Worm (Caenorhabditis elegans) whole organism, L2 larva: ENCODE results near the gene ZK180.5.
A peak's percentile ranks its signal among the peaks of the same experiment; 100 is the strongest.

Experiments used
- C34F6.9 ChIP-seq: fragments of 150-350 bp; optimal IDR thresholded peaks from 2 replicates; lab custom pipeline; 2014; ENCODE audit warnings: missing biosample characterization, missing genetic modification characterization
- F13H6.1 ChIP-seq: sonication (generic microtip); optimal IDR thresholded peaks from 2 replicates; lab custom pipeline; 2016; ENCODE audit warnings: missing genetic modification characterization, missing compliant biosample characterization
- R02D3.7 ChIP-seq: fragments of 150-350 bp; optimal IDR thresholded peaks from 2 replicates; lab custom pipeline; 2014; ENCODE audit warnings: missing biosample characterization, missing genetic modification characterization
- Y55F3AM.14 ChIP-seq: fragments of 200-800 bp; sonication (Bioruptor generic); optimal IDR thresholded peaks from 2 replicates; lab custom pipeline; 2018; ENCODE audit warnings: mild to moderate bottlenecking, missing genetic modification characterization, missing compliant biosample characterization
- ZK546.5 ChIP-seq: sonication (generic microtip); optimal IDR thresholded peaks from 2 replicates; lab custom pipeline; 2017; ENCODE audit warnings: missing biosample characterization, missing genetic modification characterization
- ama-1 ChIP-seq: fragments of 150-350 bp; optimal IDR thresholded peaks from 2 replicates; lab custom pipeline; 2018; ENCODE audit warnings: inconsistent platforms
- blmp-1 ChIP-seq: sonication (generic microtip); optimal IDR thresholded peaks from 2 replicates; lab custom pipeline; 2017; ENCODE audit warnings: missing genetic modification characterization, mild to moderate bottlenecking, missing compliant biosample characterization, antibody characterized with exemption, moderate library complexity; ENCODE audit not compliant: insufficient read depth
- ceh-16 ChIP-seq: fragments of 150-350 bp; optimal IDR thresholded peaks from 2 replicates; lab custom pipeline; 2014; ENCODE audit warnings: missing biosample characterization, missing genetic modification characterization
- ceh-82 ChIP-seq: fragments of 150-350 bp; optimal IDR thresholded peaks from 2 replicates; lab custom pipeline; 2014; ENCODE audit warnings: missing biosample characterization, missing genetic modification characterization
- crh-2 ChIP-seq: sonication (generic microtip); optimal IDR thresholded peaks from 2 replicates; lab custom pipeline; 2017; ENCODE audit warnings: missing biosample characterization, missing genetic modification characterization
- dmd-4 ChIP-seq: sonication (generic microtip); optimal IDR thresholded peaks from 2 replicates; lab custom pipeline; 2017; ENCODE audit warnings: missing biosample characterization, missing genetic modification characterization
- egl-27 ChIP-seq: sonication (generic microtip); optimal IDR thresholded peaks from 3 replicates; lab custom pipeline; 2017; ENCODE audit warnings: missing biosample characterization, missing genetic modification reagents, missing genetic modification characterization
- elt-3 ChIP-seq: sonication (generic microtip); optimal IDR thresholded peaks from 2 replicates; lab custom pipeline; 2017; ENCODE audit warnings: missing biosample characterization, missing genetic modification characterization
- fos-1 ChIP-seq: fragments of 150-350 bp; optimal IDR thresholded peaks from 2 replicates; lab custom pipeline; 2014; ENCODE audit warnings: missing biosample characterization, missing genetic modification characterization
- gmeb-1 ChIP-seq: fragments of 150-350 bp; optimal IDR thresholded peaks from 2 replicates; lab custom pipeline; 2014; ENCODE audit warnings: missing biosample characterization, missing genetic modification characterization
- lin-39 ChIP-seq: fragments of 150-350 bp; optimal IDR thresholded peaks from 2 replicates; lab custom pipeline; 2014; ENCODE audit warnings: missing biosample characterization, missing genetic modification reagents, missing genetic modification characterization
- lsy-2 ChIP-seq, 2 experiments: fragments of 150-350 bp in 1 of 2; sonication (generic microtip) in 1 of 2; optimal IDR thresholded peaks; 2 replicates each; lab custom pipeline; 2014 to 2017; ENCODE audit warnings: missing biosample characterization in 2 of 2, missing genetic modification characterization in 2 of 2
- mab-5 ChIP-seq: fragments of 150-350 bp; optimal IDR thresholded peaks from 2 replicates; lab custom pipeline; 2014; ENCODE audit warnings: missing biosample characterization, missing genetic modification characterization
- mdl-1 ChIP-seq, 2 experiments: fragments of 150-350 bp in 1 of 2; sonication (generic microtip) in 1 of 2; optimal IDR thresholded peaks; 2 replicates each; lab custom pipeline; 2017; ENCODE audit warnings: missing biosample characterization in 2 of 2, missing genetic modification characterization in 2 of 2
- nhr-10 ChIP-seq: sonication (generic microtip); optimal IDR thresholded peaks from 2 replicates; lab custom pipeline; 2017; ENCODE audit warnings: missing biosample characterization, missing genetic modification characterization
- nhr-12 ChIP-seq: fragments of 150-350 bp; optimal IDR thresholded peaks from 2 replicates; lab custom pipeline; 2014; ENCODE audit warnings: missing biosample characterization, missing genetic modification characterization
- nhr-129 ChIP-seq: fragments of 150-350 bp; optimal IDR thresholded peaks from 2 replicates; lab custom pipeline; 2014; ENCODE audit warnings: missing biosample characterization, missing genetic modification characterization
- nhr-21 ChIP-seq: fragments of 150-350 bp; optimal IDR thresholded peaks from 2 replicates; lab custom pipeline; 2014; ENCODE audit warnings: missing biosample characterization, missing genetic modification characterization
- nhr-25 ChIP-seq: fragments of 150-350 bp; sonication (generic microtip); optimal IDR thresholded peaks from 3 replicates; lab custom pipeline; 2014; ENCODE audit warnings: missing biosample characterization, missing genetic modification characterization
- nhr-6 ChIP-seq: fragments of 150-350 bp; optimal IDR thresholded peaks from 2 replicates; lab custom pipeline; 2014; ENCODE audit warnings: missing biosample characterization, missing genetic modification characterization
- skn-1 ChIP-seq: sonication (generic microtip); optimal IDR thresholded peaks from 2 replicates; lab custom pipeline; 2017; ENCODE audit warnings: missing biosample characterization, missing genetic modification characterization
- sma-3 ChIP-seq: sonication (generic microtip); optimal IDR thresholded peaks from 2 replicates; lab custom pipeline; 2016; ENCODE audit warnings: missing genetic modification reagents, missing genetic modification characterization, missing compliant biosample characterization
- sma-9 ChIP-seq, 2 experiments: fragments of 150-350 bp in 1 of 2; sonication (generic microtip) in 1 of 2; optimal IDR thresholded peaks; 2 replicates each; lab custom pipeline; 2014 to 2016; ENCODE audit warnings: missing genetic modification characterization in 2 of 2, mild to moderate bottlenecking in 1 of 2, missing biosample characterization in 1 of 2, missing compliant biosample characterization in 1 of 2, missing genetic modification reagents in 1 of 2, moderate library complexity in 1 of 2
- snpc-4 ChIP-seq: fragments of 150-350 bp; optimal IDR thresholded peaks from 2 replicates; lab custom pipeline; 2014; ENCODE audit warnings: missing biosample characterization, missing genetic modification characterization
- unc-39 ChIP-seq: fragments of 150-350 bp; optimal IDR thresholded peaks from 2 replicates; lab custom pipeline; 2014; ENCODE audit warnings: missing biosample characterization, missing genetic modification characterization
- unc-55 ChIP-seq: fragments of 150-350 bp; sonication (generic microtip); optimal IDR thresholded peaks from 3 replicates; lab custom pipeline; 2014; ENCODE audit warnings: missing biosample characterization, missing genetic modification reagents, missing genetic modification characterization
- unc-62 ChIP-seq: fragments of 150-350 bp; optimal IDR thresholded peaks from 2 replicates; lab custom pipeline; 2014; ENCODE audit warnings: missing biosample characterization, missing genetic modification reagents, missing genetic modification characterization
- zag-1 ChIP-seq: fragments of 150-350 bp; optimal IDR thresholded peaks from 2 replicates; lab custom pipeline; 2014; ENCODE audit warnings: missing biosample characterization, missing genetic modification characterization
- ztf-1 ChIP-seq: fragments of 200-800 bp; sonication (Bioruptor generic); conservative IDR thresholded peaks from 2 replicates; pipeline ENCODE4 v1.3.6; 2022; ENCODE audit warnings: missing genetic modification characterization, missing compliant biosample characterization
- ztf-11 ChIP-seq: sonication (generic microtip); optimal IDR thresholded peaks from 2 replicates; lab custom pipeline; 2017; ENCODE audit warnings: missing biosample characterization, missing genetic modification characterization
- ztf-4 ChIP-seq: fragments of 150-350 bp; optimal IDR thresholded peaks from 2 replicates; lab custom pipeline; 2014; ENCODE audit warnings: missing biosample characterization, missing genetic modification characterization

ZK180.5 gene

DNA sequence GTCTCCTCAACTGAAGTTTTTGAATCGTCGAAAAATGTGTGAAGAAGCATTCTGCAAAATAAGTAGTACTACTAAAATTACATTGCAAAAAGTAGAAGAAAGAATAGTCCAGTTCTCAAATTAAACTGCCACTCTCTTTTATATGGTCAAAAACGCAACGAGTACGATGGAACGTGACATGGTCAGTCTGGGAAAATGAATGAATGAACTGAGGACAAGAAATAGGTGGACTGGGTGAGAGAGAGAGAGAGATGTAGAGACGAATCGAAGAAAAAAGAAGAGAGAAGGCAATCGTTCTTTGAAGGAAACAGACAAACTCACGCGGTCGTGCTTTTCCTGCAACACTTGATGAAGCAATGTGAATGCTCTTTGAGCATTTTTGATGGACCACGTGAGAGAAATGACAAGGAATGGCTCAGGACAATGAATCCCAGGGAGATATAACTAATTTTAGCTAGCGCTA is 39.9 kb downstream of the ZK180.5 start, which contains the start of gene M01H9.3 (continued):
- no peak for TF ChIP-seq ZK546.5 (tag; lab: Kevin White, UChicago)
- no peak for TF ChIP-seq Y55F3AM.14 (GFP tag; lab: Kevin White, UChicago)
- no peak for TF ChIP-seq ceh-82
- TF ChIP-seq nhr-10 (tag; lab: Kevin White, UChicago): no peak
- TF ChIP-seq, all 48 proteins: peak for 20

- TF ChIP-seq crh-2 (tag; lab: Kevin White, UChicago) (peak; percentile 35), sma-9 (GFP tag; optimal IDR thresholded peaks at IDR 0.05; lab: Kevin White, UChicago) (peak; percentile 56), sma-9 (tag; optimal IDR thresholded peaks at IDR 0.05; lab: Kevin White, UChicago) (no peak), fos-1 (tag; lab: Kevin White, UChicago) (peak; percentile 8), C34F6.9 (tag; lab: Kevin White, UChicago) (no peak)
Measured at ce11 chrIV:4475362-4476086, 41.4 kb downstream of the ZK180.5 start.

DNA sequence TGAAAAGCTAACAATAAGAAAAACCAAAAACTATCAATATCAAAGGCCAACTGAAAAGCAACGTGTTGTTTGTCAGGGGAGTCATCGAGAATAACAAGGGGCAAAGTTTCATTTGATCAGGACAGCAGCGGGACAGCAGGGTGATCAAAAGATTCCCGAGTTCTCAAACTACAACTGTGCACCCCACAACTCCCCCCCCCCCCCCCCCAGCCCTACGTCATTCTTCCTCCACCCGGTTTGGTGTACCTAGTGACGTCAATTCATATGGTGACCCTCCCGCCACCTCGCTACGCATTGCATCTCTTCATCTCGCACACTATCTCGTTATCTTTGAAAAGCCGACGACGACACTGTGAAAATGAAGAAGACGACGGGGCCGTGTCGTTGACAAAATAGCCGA is 43.2 kb downstream of the ZK180.5 start:
- 0 out of 2 replicates have a peak, but pooled peaks have one; percentile 34 for TF ChIP-seq ztf-1 (GFP tag; lab: Robert Waterston, UW)
- TF ChIP-seq nhr-129 (tag; lab: Kevin White, UChicago): peak; percentile 12
- TF ChIP-seq mab-5 (tag; lab: Kevin White, UChicago): no peak
- TF ChIP-seq ztf-11 (tag; lab: Kevin White, UChicago): no peak
- TF ChIP-seq sma-3 (GFP tag; lab: Kevin White, UChicago): no peak
- no peak for TF ChIP-seq ama-1 (lab: Kevin White, UChicago)
- TF ChIP-seq unc-39 (tag; lab: Kevin White, UChicago): no peak
- TF ChIP-seq unc-55 (GFP tag; lab: Kevin White, UChicago): no peak
- TF ChIP-seq fos-1 (tag; lab: Kevin White, UChicago): no peak
- TF ChIP-seq, all 48 proteins: peak for 2

DNA sequence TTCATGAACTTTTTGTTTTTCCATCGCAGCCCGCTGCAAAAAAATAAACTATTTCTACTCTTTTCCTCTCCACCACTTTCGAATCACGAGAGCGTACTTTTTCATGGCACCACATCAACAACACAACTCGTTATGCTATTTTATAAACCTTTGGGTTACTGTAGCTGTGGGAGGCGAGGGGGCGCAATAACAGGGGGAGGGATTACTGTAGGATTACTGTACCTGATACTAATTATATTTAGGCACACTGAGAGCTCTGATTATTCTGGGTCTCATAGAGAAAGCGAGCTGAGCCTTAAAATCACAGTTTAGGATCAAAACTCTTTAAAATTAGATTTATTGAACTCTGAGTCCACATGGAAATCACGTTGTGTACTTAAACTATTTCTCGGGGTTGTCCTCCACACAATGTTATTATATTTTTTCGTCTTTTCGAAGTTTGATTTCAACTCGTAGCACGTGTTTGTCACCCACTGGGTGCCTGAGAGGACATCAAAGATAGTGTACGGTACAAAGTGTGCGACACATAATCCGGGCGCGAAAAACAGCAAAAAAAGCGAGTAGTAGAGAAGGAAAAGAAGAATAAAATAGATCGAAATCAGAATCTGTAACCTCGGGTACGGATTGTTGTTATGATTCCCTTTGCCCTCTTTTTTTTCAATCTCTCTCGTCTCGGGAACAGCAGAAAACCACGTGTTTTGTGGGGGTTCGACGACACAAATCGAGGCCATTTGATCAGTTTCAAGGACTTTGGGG is 44.4 kb downstream of the ZK180.5 start:
- TF ChIP-seq nhr-25 (tag; lab: Kevin White, UChicago) (peak; percentile 81), nhr-21 (tag; lab: Kevin White, UChicago) (peak; percentile 69), mab-5 (tag; lab: Kevin White, UChicago) (no peak), lin-39 (tag; lab: Kevin White, UChicago) (no peak), lsy-2 (tag; optimal IDR thresholded peaks at IDR 0.05; lab: Kevin White, UChicago) (peak in 1 of 2 experiments; percentile 17), fos-1 (tag; lab: Kevin White, UChicago) (no peak), ceh-16 (tag; lab: Kevin White, UChicago) (no peak), nhr-10 (tag; lab: Kevin White, UChicago) (no peak), skn-1 (no peak), nhr-129 (tag; lab: Kevin White, UChicago) (peak; percentile 69), ama-1 (lab: Kevin White, UChicago) (no peak), zag-1 (no peak), nhr-6 (tag; lab: Kevin White, UChicago) (peak; percentile 38), blmp-1 (tag; lab: Kevin White, UChicago) (peak; percentile 60), egl-27 (tag; lab: Kevin White, UChicago) (peak; percentile 2), mdl-1 (tag; optimal IDR thresholded peaks at IDR 0.05; lab: Kevin White, UChicago) (peak; percentile 52), gmeb-1 (tag; lab: Kevin White, UChicago) (peak; percentile 64), crh-2 (tag; lab: Kevin White, UChicago) (peak; percentile 46), sma-9 (GFP tag; optimal IDR thresholded peaks at IDR 0.05; lab: Kevin White, UChicago) (peak; percentile 81), sma-9 (tag; optimal IDR thresholded peaks at IDR 0.05; lab: Kevin White, UChicago) (no peak), snpc-4 (tag; lab: Kevin White, UChicago) (no peak), ztf-1 (GFP tag; lab: Robert Waterston, UW) (no peak), elt-3 (tag; lab: Kevin White, UChicago) (no peak), ZK546.5 (tag; lab: Kevin White, UChicago) (no peak), C34F6.9 (tag; lab: Kevin White, UChicago) (no peak), sma-3 (GFP tag; lab: Kevin White, UChicago) (peak; percentile 55), R02D3.7 (tag; lab: Kevin White, UChicago) (no peak), unc-62 (GFP tag; lab: Kevin White, UChicago) (no peak), ztf-11 (tag; lab: Kevin White, UChicago) (no peak), unc-55 (GFP tag; lab: Kevin White, UChicago) (no peak), dmd-4 (tag; lab: Kevin White, UChicago) (no peak), nhr-12 (no peak), ztf-4 (tag; lab: Kevin White, UChicago) (peak; percentile 10), F13H6.1 (tag; lab: Kevin White, UChicago) (peak; percentile 43)
- TF ChIP-seq, all 48 proteins: peak for 14
